Worm (Caenorhabditis elegans) whole organism, L4 larva: Measurements from ENCODE around the gene C39F7.1.

Experiments
- F44E2.7 ChIP-seq: fragments of 200-800 bp; sonication (Bioruptor generic); IDR thresholded peaks from 2 replicates; pipeline ENCODE4 v2.1.2; 2022; ENCODE audit warnings: missing genetic modification characterization, missing compliant biosample characterization
- F49E8.2 ChIP-seq: sonication (generic microtip); optimal IDR thresholded peaks from 2 replicates; lab custom pipeline; 2016; ENCODE audit warnings: missing compliant biosample characterization, mild to moderate bottlenecking, missing genetic modification characterization, borderline replicate concordance
- aha-1 ChIP-seq: fragments of 150-350 bp; peaks from one replicate; lab custom pipeline; 2014; ENCODE audit warnings: missing biosample characterization, missing genetic modification characterization
- ceh-82 ChIP-seq: sonication (generic microtip); optimal IDR thresholded peaks from 2 replicates; lab custom pipeline; 2017; ENCODE audit warnings: missing biosample characterization, missing genetic modification characterization
- ces-1 ChIP-seq: fragments of 150-350 bp; sonication (generic microtip); optimal IDR thresholded peaks from 4 replicates; lab custom pipeline; 2014; ENCODE audit warnings: missing biosample characterization, missing genetic modification reagents, missing genetic modification characterization
- cey-2 ChIP-seq: sonication (generic microtip); optimal IDR thresholded peaks from 3 replicates; lab custom pipeline; 2017; ENCODE audit warnings: missing genetic modification characterization, mild to moderate bottlenecking, missing compliant biosample characterization, antibody characterized with exemption, borderline replicate concordance; ENCODE audit not compliant: insufficient read depth
- daf-16 ChIP-seq, 3 experiments: sonication (generic microtip); optimal IDR thresholded peaks; 2 replicates each; lab custom pipeline; 2016 to 2017; ENCODE audit warnings: missing genetic modification characterization in 3 of 3, missing genetic modification reagents in 3 of 3, mild to moderate bottlenecking in 2 of 3, missing compliant biosample characterization in 2 of 3, missing biosample characterization in 1 of 3, moderate library complexity in 1 of 3
- daf-19 ChIP-seq: fragments of 200-800 bp; sonication (Bioruptor generic); conservative IDR thresholded peaks from 2 replicates; pipeline ENCODE4 v1.3.6; 2022; ENCODE audit warnings: missing genetic modification characterization, missing compliant biosample characterization
- daf-8 ChIP-seq: fragments of 200-800 bp; sonication (Bioruptor generic); IDR thresholded peaks from 2 replicates; pipeline ENCODE4 v1.3.6; 2022; ENCODE audit warnings: missing genetic modification characterization, missing compliant biosample characterization
- dmd-6 ChIP-seq: fragments of 200-800 bp; sonication (Bioruptor generic); IDR thresholded peaks from 2 replicates; pipeline ENCODE4 v1.3.6; 2022; ENCODE audit warnings: missing genetic modification reagents, missing genetic modification characterization, missing compliant biosample characterization
- dmd-8 ChIP-seq: fragments of 200-800 bp; sonication (Bioruptor generic); IDR thresholded peaks from 2 replicates; pipeline ENCODE4 v1.3.6; 2022; ENCODE audit warnings: missing genetic modification characterization, missing compliant biosample characterization
- dpl-1 ChIP-seq: fragments of 150-350 bp; optimal IDR thresholded peaks from 2 replicates; lab custom pipeline; 2014; ENCODE audit warnings: missing biosample characterization, missing genetic modification reagents, missing genetic modification characterization
- duxl-1 ChIP-seq: sonication (generic microtip); optimal IDR thresholded peaks from 2 replicates; lab custom pipeline; 2016; ENCODE audit warnings: mild to moderate bottlenecking, missing genetic modification characterization, moderate library complexity, missing compliant biosample characterization; ENCODE audit not compliant: poor library complexity
- dve-1 ChIP-seq: sonication (generic microtip); optimal IDR thresholded peaks from 2 replicates; lab custom pipeline; 2017; ENCODE audit warnings: antibody characterized with exemption, mild to moderate bottlenecking, missing genetic modification characterization, missing compliant biosample characterization; ENCODE audit not compliant: insufficient read depth
- fos-1 ChIP-seq: fragments of 150-350 bp; optimal IDR thresholded peaks from 2 replicates; lab custom pipeline; 2014; ENCODE audit warnings: missing biosample characterization, missing genetic modification characterization
- hlh-30 ChIP-seq: sonication (generic microtip); optimal IDR thresholded peaks from 2 replicates; lab custom pipeline; 2017; ENCODE audit warnings: antibody characterized with exemption, mild to moderate bottlenecking, missing genetic modification characterization, missing compliant biosample characterization; ENCODE audit not compliant: insufficient read depth
- hmg-1.1 ChIP-seq: fragments of 200-800 bp; sonication (Bioruptor generic); IDR thresholded peaks from 2 replicates; pipeline ENCODE4 v1.3.6; 2022; ENCODE audit warnings: missing genetic modification reagents, missing genetic modification characterization, missing compliant biosample characterization
- jun-1 ChIP-seq: fragments of 150-350 bp; optimal IDR thresholded peaks from 2 replicates; lab custom pipeline; 2014; ENCODE audit warnings: missing biosample characterization, missing genetic modification reagents, missing genetic modification characterization
- lin-1 ChIP-seq: fragments of 200-800 bp; sonication (Bioruptor generic); IDR thresholded peaks from 2 replicates; pipeline ENCODE4 v1.3.6; 2022; ENCODE audit warnings: missing genetic modification reagents, missing genetic modification characterization, missing compliant biosample characterization
- lin-15B ChIP-seq: fragments of 150-350 bp; sonication (generic microtip); optimal IDR thresholded peaks from 3 replicates; lab custom pipeline; 2014; ENCODE audit warnings: missing biosample characterization, missing genetic modification characterization
- lir-3 ChIP-seq: sonication (generic microtip); optimal IDR thresholded peaks from 2 replicates; lab custom pipeline; 2016; ENCODE audit warnings: mild to moderate bottlenecking, missing genetic modification characterization, missing compliant biosample characterization
- madf-5 ChIP-seq, 2 experiments: fragments of 200-800 bp; sonication (Bioruptor generic); IDR thresholded peaks; 2 replicates each; pipeline ENCODE4 v1.3.6; 2022; ENCODE audit warnings: missing compliant biosample characterization in 2 of 2, missing genetic modification characterization in 2 of 2
- mdt-29 ChIP-seq: fragments of 200-800 bp; sonication (Bioruptor generic); IDR thresholded peaks from 2 replicates; pipeline ENCODE4 v1.3.6; 2022; ENCODE audit warnings: missing genetic modification reagents, missing genetic modification characterization, missing compliant biosample characterization
- mxl-2 ChIP-seq: fragments of 200-800 bp; sonication (Bioruptor generic); conservative IDR thresholded peaks from 2 replicates; pipeline ENCODE4 v1.3.6; 2022; ENCODE audit warnings: missing genetic modification reagents, missing genetic modification characterization, missing compliant biosample characterization
- mxl-3 ChIP-seq: fragments of 200-800 bp; sonication (Bioruptor generic); optimal IDR thresholded peaks from 2 replicates; lab custom pipeline; 2018; ENCODE audit warnings: mild to moderate bottlenecking, missing genetic modification characterization, missing compliant biosample characterization
- nhr-102 ChIP-seq: sonication (generic microtip); optimal IDR thresholded peaks from 2 replicates; lab custom pipeline; 2016; ENCODE audit warnings: mild to moderate bottlenecking, missing genetic modification characterization, moderate library complexity, missing compliant biosample characterization
- nhr-11 ChIP-seq: fragments of 150-350 bp; optimal IDR thresholded peaks from 2 replicates; lab custom pipeline; 2014; ENCODE audit warnings: missing biosample characterization, missing genetic modification characterization
- nhr-111 ChIP-seq: fragments of 200-800 bp; sonication (Bioruptor generic); optimal IDR thresholded peaks from 2 replicates; lab custom pipeline; 2018; ENCODE audit warnings: mild to moderate bottlenecking, missing genetic modification characterization, missing compliant biosample characterization
- nhr-25 ChIP-seq: sonication (generic microtip); optimal IDR thresholded peaks from 2 replicates; lab custom pipeline; 2017; ENCODE audit warnings: missing genetic modification characterization, mild to moderate bottlenecking, missing compliant biosample characterization, antibody characterized with exemption, moderate library complexity, borderline replicate concordance; ENCODE audit not compliant: insufficient read depth
- nhr-6 ChIP-seq: fragments of 150-350 bp; optimal IDR thresholded peaks from 2 replicates; lab custom pipeline; 2014; ENCODE audit warnings: missing biosample characterization, missing genetic modification characterization
- nhr-77 ChIP-seq: fragments of 150-350 bp; optimal IDR thresholded peaks from 2 replicates; lab custom pipeline; 2014; ENCODE audit warnings: missing biosample characterization, missing genetic modification characterization
- php-3 ChIP-seq: fragments of 200-800 bp; sonication (Bioruptor generic); IDR thresholded peaks from 2 replicates; pipeline ENCODE4 v1.3.6; 2022; ENCODE audit warnings: missing genetic modification reagents, missing genetic modification characterization, missing compliant biosample characterization
- sdz-12 ChIP-seq: fragments of 200-800 bp; sonication (Bioruptor generic); optimal IDR thresholded peaks from 2 replicates; lab custom pipeline; 2018; ENCODE audit warnings: mild to moderate bottlenecking, missing genetic modification characterization, missing compliant biosample characterization
- set-16 ChIP-seq: fragments of 200-800 bp; sonication (Bioruptor generic); IDR thresholded peaks from 2 replicates; pipeline ENCODE4 v1.3.6; 2022; ENCODE audit warnings: missing genetic modification reagents, missing genetic modification characterization, missing compliant biosample characterization
- snpc-1.2 ChIP-seq: fragments of 200-800 bp; sonication (Bioruptor generic); IDR thresholded peaks from 2 replicates; pipeline ENCODE4 v1.3.6; 2022; ENCODE audit warnings: missing genetic modification reagents, missing genetic modification characterization, missing compliant biosample characterization
- spr-3 ChIP-seq: fragments of 200-800 bp; sonication (Bioruptor generic); optimal IDR thresholded peaks from 2 replicates; lab custom pipeline; 2018; ENCODE audit warnings: mild to moderate bottlenecking, missing genetic modification characterization, missing compliant biosample characterization
- unc-130 ChIP-seq: sonication (generic microtip); optimal IDR thresholded peaks from 2 replicates; lab custom pipeline; 2016; ENCODE audit warnings: missing genetic modification reagents, missing genetic modification characterization, missing compliant biosample characterization
- unc-62 ChIP-seq, 3 experiments: fragments of 150-350 bp in 1 of 3; sonication (generic microtip); optimal IDR thresholded peaks in 2 of 3; peaks in 1 of 3; 1 replicate in 1 of 3; 2 replicates in 2 of 3; lab custom pipeline; 2014 to 2017; ENCODE audit warnings: missing biosample characterization in 3 of 3, missing genetic modification characterization in 3 of 3, missing genetic modification reagents in 3 of 3, missing genotype in 1 of 3
- zfp-3 ChIP-seq: fragments of 200-800 bp; sonication (Bioruptor generic); conservative IDR thresholded peaks from 2 replicates; pipeline ENCODE4 v1.3.6; 2022; ENCODE audit warnings: missing genetic modification reagents, missing genetic modification characterization, missing compliant biosample characterization
- ztf-7 ChIP-seq: fragments of 150-350 bp; optimal IDR thresholded peaks from 2 replicates; lab custom pipeline; 2014; ENCODE audit warnings: missing biosample characterization, missing genetic modification characterization

C39F7.1 gene

ce11 chrV:1242432-1242831, 17.7 kb upstream of the C39F7.1 start:
- TF ChIP-seq F49E8.2 (tag; lab: Kevin White, UChicago) (no peak), dmd-8 (GFP tag; lab: Robert Waterston, UW) (no peak), madf-5 (GFP tag; IDR thresholded peaks at IDR 0.05; lab: Robert Waterston, UW) (no peak), ztf-7 (tag; lab: Kevin White, UChicago) (no peak), aha-1 (tag; lab: Kevin White, UChicago) (peak; percentile 66), nhr-111 (GFP tag; lab: Kevin White, UChicago) (no peak), mdt-29 (GFP tag; lab: Robert Waterston, UW) (no peak), nhr-6 (tag; lab: Kevin White, UChicago) (no peak), fos-1 (tag; lab: Kevin White, UChicago) (no peak)

- TF ChIP-seq php-3 (GFP tag; lab: Robert Waterston, UW) = no peak
- TF ChIP-seq mxl-3 (GFP tag; lab: Kevin White, UChicago) = no peak
- TF ChIP-seq nhr-11 = peak; percentile 13
- no peak for TF ChIP-seq ces-1
- TF ChIP-seq aha-1 (tag; lab: Kevin White, UChicago) = no peak
- peak in 1 of 2 experiments; percentile 24 for TF ChIP-seq daf-16 (GFP tag; optimal IDR thresholded peaks at IDR 0.05; lab: Kevin White, UChicago)
- no peak for TF ChIP-seq daf-16 (tag; optimal IDR thresholded peaks at IDR 0.05; lab: Kevin White, UChicago)
- no peak for TF ChIP-seq F44E2.7 (GFP tag; lab: Robert Waterston, UW)
Measured at ce11 chrV:1243011-1243410, 17.1 kb upstream of the C39F7.1 start.

ce11 chrV:1244021-1244708, 16.0 kb upstream of the C39F7.1 start:
- TF ChIP-seq nhr-102 (tag; lab: Kevin White, UChicago) = no peak
- TF ChIP-seq unc-62 (GFP tag; optimal IDR thresholded peaks at IDR 0.05 in 1 of 2; lab: Kevin White, UChicago) = peak in 1 of 2 experiments; percentile 53
- TF ChIP-seq unc-62 (tag; optimal IDR thresholded peaks at IDR 0.05; lab: Kevin White, UChicago) = no peak

ce11 chrV:1252794-1253193, 7.3 kb upstream of the C39F7.1 start:
- peak; percentile 1 for TF ChIP-seq aha-1 (tag; lab: Kevin White, UChicago)
- no peak for TF ChIP-seq lin-1
- TF ChIP-seq, all 104 proteins: peak for 1

- TF ChIP-seq daf-19 (GFP tag; lab: Robert Waterston, UW) = no peak
- no peak for TF ChIP-seq madf-5 (GFP tag; IDR thresholded peaks at IDR 0.05; lab: Robert Waterston, UW)
- no peak for TF ChIP-seq dmd-6 (GFP tag; lab: Robert Waterston, UW)
- TF ChIP-seq nhr-25 (tag; lab: Kevin White, UChicago) = no peak
- no peak for TF ChIP-seq dpl-1 (GFP tag; lab: Kevin White, UChicago)
- TF ChIP-seq hmg-1.1 (GFP tag; lab: Robert Waterston, UW) = no peak
- no peak for TF ChIP-seq nhr-102 (tag; lab: Kevin White, UChicago)
- TF ChIP-seq duxl-1 (tag; lab: Kevin White, UChicago) = peak; percentile 15
- peak; percentile 0 for TF ChIP-seq spr-3 (GFP tag; lab: Kevin White, UChicago)
- no peak for TF ChIP-seq mxl-3 (GFP tag; lab: Kevin White, UChicago)
- no peak for TF ChIP-seq dve-1
- TF ChIP-seq lir-3 (tag; lab: Kevin White, UChicago) = no peak
- no peak for TF ChIP-seq sdz-12
- no peak for TF ChIP-seq cey-2
- no peak for TF ChIP-seq hlh-30
- TF ChIP-seq lin-15B (tag; lab: Kevin White, UChicago) = no peak
- peak; percentile 99 for TF ChIP-seq aha-1 (tag; lab: Kevin White, UChicago)
- no peak for TF ChIP-seq mxl-2 (GFP tag; lab: Robert Waterston, UW)
- TF ChIP-seq set-16 (GFP tag; lab: Robert Waterston, UW) = peak; percentile 29; the same call in 1 of the 2 replicates
- no peak for TF ChIP-seq daf-16 (GFP tag; optimal IDR thresholded peaks at IDR 0.05; lab: Kevin White, UChicago)
- peak; percentile 19 for TF ChIP-seq daf-16 (tag; optimal IDR thresholded peaks at IDR 0.05; lab: Kevin White, UChicago)
- TF ChIP-seq nhr-77 = no peak
- no peak for TF ChIP-seq zfp-3 (GFP tag; lab: Robert Waterston, UW)
- TF ChIP-seq snpc-1.2 (GFP tag; lab: Robert Waterston, UW) = no peak
- no peak for TF ChIP-seq daf-8 (GFP tag; lab: Robert Waterston, UW)
- no peak for TF ChIP-seq jun-1 (tag; lab: Kevin White, UChicago)
- TF ChIP-seq unc-130 = no peak
- no peak for TF ChIP-seq ceh-82 (tag; lab: Kevin White, UChicago)
Measured at ce11 chrV:1262036-1262435, 1.9 kb downstream of the C39F7.1 start.
